Worm (Caenorhabditis elegans) whole organism, young adult: ENCODE data around the gene elpc-4.
A peak's percentile ranks its signal among the peaks of the same experiment; 100 is the strongest.
"Not testable (repeated sequence)": the region's sequence is repeated elsewhere in the genome, so short reads cannot be mapped to it uniquely, and the experiment has no call there.

Experiments
- B0035.1 ChIP-seq: sonication (generic microtip); optimal IDR thresholded peaks from 2 replicates; lab custom pipeline; 2016; ENCODE audit warnings: missing genetic modification characterization, mild to moderate bottlenecking, missing compliant biosample characterization, missing genotype, missing genetic modification reagents
- F33H1.4 ChIP-seq: fragments of 200-800 bp; sonication (Bioruptor generic); IDR thresholded peaks from 2 replicates; pipeline ENCODE4 v1.3.6; 2022; ENCODE audit warnings: missing genetic modification reagents, missing genetic modification characterization, missing compliant biosample characterization
- F37B4.10 ChIP-seq: fragments of 200-800 bp; sonication (Bioruptor generic); IDR thresholded peaks from 2 replicates; pipeline ENCODE4 v1.3.6; 2022; ENCODE audit warnings: missing genetic modification characterization, missing compliant biosample characterization
- K11D2.4 ChIP-seq: fragments of 200-800 bp; sonication (Bioruptor generic); IDR thresholded peaks from 2 replicates; pipeline ENCODE4 v1.3.6; 2022; ENCODE audit warnings: missing genetic modification reagents, missing genetic modification characterization, missing compliant biosample characterization
- K12H6.12 ChIP-seq: fragments of 200-800 bp; sonication (Bioruptor generic); optimal IDR thresholded peaks from 2 replicates; lab custom pipeline; 2018; ENCODE audit warnings: mild to moderate bottlenecking, missing genetic modification characterization, missing compliant biosample characterization
- Y95B8A.8 ChIP-seq: fragments of 200-800 bp; sonication (Bioruptor generic); IDR thresholded peaks from 2 replicates; pipeline ENCODE4 v1.3.6; 2022; ENCODE audit warnings: missing genetic modification reagents, missing genetic modification characterization, missing compliant biosample characterization
- ZK185.1 ChIP-seq: sonication (generic microtip); optimal IDR thresholded peaks from 2 replicates; lab custom pipeline; 2016; ENCODE audit warnings: mild to moderate bottlenecking, missing genetic modification characterization, missing compliant biosample characterization; ENCODE audit not compliant: poor library complexity, severe bottlenecking
- aptf-2 ChIP-seq: fragments of 200-800 bp; sonication (Bioruptor generic); conservative IDR thresholded peaks from 2 replicates; pipeline ENCODE4 v1.3.6; 2022; ENCODE audit warnings: missing genetic modification reagents, missing genetic modification characterization, missing compliant biosample characterization
- athp-1 ChIP-seq: sonication (generic microtip); optimal IDR thresholded peaks from 2 replicates; lab custom pipeline; 2017; ENCODE audit warnings: mild to moderate bottlenecking, missing genetic modification characterization, missing compliant biosample characterization
- attf-3 ChIP-seq: fragments of 200-800 bp; sonication (Bioruptor generic); conservative IDR thresholded peaks from 2 replicates; pipeline ENCODE4 v1.3.6; 2022; ENCODE audit warnings: missing genetic modification reagents, missing genetic modification characterization, missing compliant biosample characterization
- attf-6 ChIP-seq: fragments of 200-800 bp; sonication (Bioruptor generic); IDR thresholded peaks from 2 replicates; pipeline ENCODE4 v1.3.6; 2022; ENCODE audit warnings: missing genetic modification reagents, missing genetic modification characterization, missing compliant biosample characterization
- bed-2 ChIP-seq: fragments of 200-800 bp; sonication (Bioruptor generic); IDR thresholded peaks from 2 replicates; pipeline ENCODE4 v1.3.6; 2022; ENCODE audit warnings: missing genetic modification reagents, missing genetic modification characterization, missing compliant biosample characterization
- ccch-3 ChIP-seq: fragments of 200-800 bp; sonication (Bioruptor generic); optimal IDR thresholded peaks from 2 replicates; lab custom pipeline; 2018; ENCODE audit warnings: mild to moderate bottlenecking, missing genetic modification characterization, missing compliant biosample characterization
- cebp-1 ChIP-seq, 2 experiments: fragments of 200-800 bp in 1 of 2; sonication (Bioruptor generic) in 1 of 2; sonication (generic microtip) in 1 of 2; IDR thresholded peaks in 1 of 2; optimal IDR thresholded peaks in 1 of 2; 2 replicates each; pipeline versions ENCODE4 v1.3.6 to Lab custom; 2017 to 2022; ENCODE audit warnings: missing compliant biosample characterization in 2 of 2, missing genetic modification characterization in 2 of 2, mild to moderate bottlenecking in 1 of 2, missing genetic modification reagents in 1 of 2, moderate library complexity in 1 of 2
- ceh-27 ChIP-seq: fragments of 200-800 bp; sonication (Bioruptor generic); optimal IDR thresholded peaks from 2 replicates; lab custom pipeline; 2018; ENCODE audit warnings: mild to moderate bottlenecking, missing genetic modification characterization, moderate library complexity, missing compliant biosample characterization
- chd-7 ChIP-seq: sonication (generic microtip); optimal IDR thresholded peaks from 2 replicates; lab custom pipeline; 2016; ENCODE audit warnings: mild to moderate bottlenecking, missing genetic modification characterization, moderate library complexity, missing compliant biosample characterization
- dox-1 ChIP-seq: fragments of 200-800 bp; sonication (Bioruptor generic); IDR thresholded peaks from 2 replicates; pipeline ENCODE4 v1.3.6; 2022; ENCODE audit warnings: missing genetic modification reagents, missing genetic modification characterization, missing compliant biosample characterization
- egrh-3 ChIP-seq: fragments of 200-800 bp; sonication (Bioruptor generic); IDR thresholded peaks from 2 replicates; pipeline ENCODE4 v1.3.6; 2022; ENCODE audit warnings: missing genetic modification reagents, missing genetic modification characterization, missing compliant biosample characterization
- ekl-4 ChIP-seq: fragments of 200-800 bp; sonication (Bioruptor generic); IDR thresholded peaks from 2 replicates; pipeline ENCODE4 v1.3.6; 2022; ENCODE audit warnings: missing genetic modification reagents, missing genetic modification characterization, missing compliant biosample characterization
- hmg-1.2 ChIP-seq: fragments of 200-800 bp; sonication (Bioruptor generic); IDR thresholded peaks from 2 replicates; pipeline ENCODE4 v1.3.6; 2022; ENCODE audit warnings: missing genetic modification reagents, missing genetic modification characterization, missing compliant biosample characterization
- hrde-1 ChIP-seq: sonication (generic microtip); optimal IDR thresholded peaks from 2 replicates; lab custom pipeline; 2016; ENCODE audit warnings: missing genetic modification characterization, mild to moderate bottlenecking, missing compliant biosample characterization, moderate library complexity, missing genotype, missing genetic modification reagents, borderline replicate concordance
- hsf-1 ChIP-seq: fragments of 200-800 bp; sonication (Bioruptor generic); IDR thresholded peaks from 2 replicates; pipeline ENCODE4 v1.3.6; 2022; ENCODE audit warnings: missing genetic modification reagents, missing genetic modification characterization, missing compliant biosample characterization
- let-526 ChIP-seq: fragments of 200-800 bp; sonication (Bioruptor generic); IDR thresholded peaks from 2 replicates; pipeline ENCODE4 v1.3.6; 2022; ENCODE audit warnings: missing genetic modification reagents, missing genetic modification characterization, missing compliant biosample characterization
- let-607 ChIP-seq, 2 experiments: fragments of 200-800 bp in 1 of 2; sonication (Bioruptor generic) in 1 of 2; sonication (generic microtip) in 1 of 2; optimal IDR thresholded peaks; 2 replicates each; lab custom pipeline; 2016 to 2018; ENCODE audit warnings: mild to moderate bottlenecking in 2 of 2, missing compliant biosample characterization in 2 of 2, missing genetic modification characterization in 2 of 2, moderate library complexity in 2 of 2, missing genotype in 1 of 2
- lin-26 ChIP-seq: fragments of 200-800 bp; sonication (Bioruptor generic); IDR thresholded peaks from 2 replicates; pipeline ENCODE4 v1.3.6; 2022; ENCODE audit warnings: missing genetic modification reagents, missing genetic modification characterization, missing compliant biosample characterization
- lin-35 ChIP-seq, 3 experiments: fragments of 150-350 bp in 2 of 3; sonication (generic microtip) in 1 of 3; optimal IDR thresholded peaks; 2 replicates each; lab custom pipeline; 2014 to 2018; ENCODE audit warnings: missing biosample characterization in 3 of 3, missing genetic modification characterization in 3 of 3, missing genetic modification reagents in 3 of 3
- lir-1 ChIP-seq: fragments of 200-800 bp; sonication (Bioruptor generic); conservative IDR thresholded peaks from 2 replicates; pipeline ENCODE4 v1.3.6; 2022; ENCODE audit warnings: missing genetic modification reagents, missing genetic modification characterization, missing compliant biosample characterization
- lsl-1 ChIP-seq: fragments of 200-800 bp; sonication (Bioruptor generic); optimal IDR thresholded peaks from 2 replicates; lab custom pipeline; 2018; ENCODE audit warnings: mild to moderate bottlenecking, missing genetic modification characterization, moderate library complexity, missing compliant biosample characterization
- madf-8 ChIP-seq: fragments of 200-800 bp; sonication (Bioruptor generic); conservative IDR thresholded peaks from 2 replicates; pipeline ENCODE4 v1.3.6; 2022; ENCODE audit warnings: missing genetic modification reagents, missing genetic modification characterization, missing compliant biosample characterization
- mcd-1 ChIP-seq: fragments of 200-800 bp; sonication (Bioruptor generic); IDR thresholded peaks from 2 replicates; pipeline ENCODE4 v1.3.6; 2022; ENCODE audit warnings: missing genetic modification reagents, missing genetic modification characterization, missing compliant biosample characterization
- rcor-1 ChIP-seq: fragments of 200-800 bp; sonication (Bioruptor generic); IDR thresholded peaks from 2 replicates; pipeline ENCODE4 v1.3.6; 2022; ENCODE audit warnings: missing genetic modification reagents, missing genetic modification characterization, missing compliant biosample characterization
- sdz-38 ChIP-seq: sonication (generic microtip); optimal IDR thresholded peaks from 2 replicates; lab custom pipeline; 2016; ENCODE audit warnings: missing genotype, missing genetic modification characterization, missing compliant biosample characterization
- snpc-3.4 ChIP-seq: sonication (generic microtip); optimal IDR thresholded peaks from 2 replicates; lab custom pipeline; 2017; ENCODE audit warnings: missing genetic modification characterization, mild to moderate bottlenecking, missing compliant biosample characterization, antibody characterized with exemption, moderate library complexity, missing genotype, missing genetic modification reagents
- snpc-4 ChIP-seq, 5 experiments: fragments of 150-350 bp in 1 of 5; sonication (generic microtip) in 4 of 5; optimal IDR thresholded peaks; 2 replicates each; lab custom pipeline; 2014 to 2018; ENCODE audit warnings: missing genetic modification characterization in 5 of 5, missing biosample characterization in 3 of 5, antibody characterized with exemption in 2 of 5, mild to moderate bottlenecking in 2 of 5, missing compliant biosample characterization in 2 of 5, missing genotype in 2 of 5, moderate library complexity in 2 of 5, missing genetic modification reagents in 1 of 5
- tbp1 ChIP-seq: fragments of 200-800 bp; sonication (Bioruptor generic); optimal IDR thresholded peaks from 2 replicates; lab custom pipeline; 2018; ENCODE audit warnings: mild to moderate bottlenecking, missing genetic modification characterization, missing compliant biosample characterization
- unc-130 ChIP-seq: sonication (generic microtip); optimal IDR thresholded peaks from 2 replicates; lab custom pipeline; 2016; ENCODE audit warnings: missing genetic modification reagents, missing genetic modification characterization, missing compliant biosample characterization
- ztf-18 ChIP-seq: sonication (generic microtip); optimal IDR thresholded peaks from 2 replicates; lab custom pipeline; 2016; ENCODE audit warnings: missing genotype, mild to moderate bottlenecking, missing genetic modification characterization, missing compliant biosample characterization
- ztf-22 ChIP-seq: fragments of 200-800 bp; sonication (Bioruptor generic); optimal IDR thresholded peaks from 2 replicates; lab custom pipeline; 2018; ENCODE audit warnings: mild to moderate bottlenecking, missing genetic modification characterization, moderate library complexity, missing compliant biosample characterization
- ztf-25 ChIP-seq: fragments of 200-800 bp; sonication (Bioruptor generic); IDR thresholded peaks from 2 replicates; pipeline ENCODE4 v1.3.6; 2022; ENCODE audit warnings: missing genetic modification reagents, missing genetic modification characterization, missing compliant biosample characterization
- ztf-26 ChIP-seq: sonication (generic microtip); optimal IDR thresholded peaks from 2 replicates; lab custom pipeline; 2017; ENCODE audit warnings: missing genetic modification characterization, missing compliant biosample characterization
- ztf-28 ChIP-seq: fragments of 200-800 bp; sonication (Bioruptor generic); IDR thresholded peaks from 2 replicates; pipeline ENCODE4 v1.3.6; 2022; ENCODE audit warnings: missing genetic modification reagents, missing genetic modification characterization, missing compliant biosample characterization

The elpc-4 gene

ce11 chrIV:8012330-8012729, 4.5 kb upstream of the elpc-4 start, which contains the start of gene Y42H9B.3:
Y42H9B.3 (minus strand) TSS chrIV:8012430.
- TF ChIP-seq ztf-26 (tag; lab: Kevin White, UChicago) = no peak
- TF ChIP-seq lin-35 (GFP tag; optimal IDR thresholded peaks at IDR 0.05; lab: Kevin White, UChicago) = no peak
- no peak for TF ChIP-seq ZK185.1
- no peak for TF ChIP-seq sdz-38

- TF ChIP-seq ztf-22 (GFP tag; lab: Kevin White, UChicago) (no peak), F37B4.10 (no peak), cebp-1 (GFP tag; IDR thresholded peaks at IDR 0.05; lab: Robert Waterston, UW) (no peak), cebp-1 (tag; optimal IDR thresholded peaks at IDR 0.05; lab: Kevin White, UChicago) (no peak)
Measured at ce11 chrIV:8013849-8014248, 2.9 kb upstream of the elpc-4 start, which contains the start of gene C26B2.8. C26B2.8 (plus strand) TSS chrIV:8014149.

ce11 chrIV:8015726-8016312, 975 bp upstream of the elpc-4 start, which contains the start of gene C26B2.7:
C26B2.7 (plus strand) TSS chrIV:8016274.
- peak; percentile 63 for TF ChIP-seq madf-8 (GFP tag; lab: Robert Waterston, UW)
- peak; percentile 59 for TF ChIP-seq ccch-3 (GFP tag; lab: Kevin White, UChicago)
- TF ChIP-seq hsf-1 (GFP tag; lab: Robert Waterston, UW) = peak; percentile 77
- peak; percentile 99 for TF ChIP-seq attf-3 (GFP tag; lab: Robert Waterston, UW)
- TF ChIP-seq let-607 (tag; optimal IDR thresholded peaks at IDR 0.05; lab: Kevin White, UChicago) = peak in 1 of 2 experiments; percentile 48
- TF ChIP-seq ceh-27 (GFP tag; lab: Kevin White, UChicago) = peak; percentile 72
- TF ChIP-seq lin-35 (GFP tag; optimal IDR thresholded peaks at IDR 0.05; lab: Kevin White, UChicago) = peak in 1 of 3 experiments; percentile 53
- peak; percentile 55; the same call in 1 of the 2 replicates for TF ChIP-seq hmg-1.2 (GFP tag; lab: Robert Waterston, UW)
- TF ChIP-seq attf-6 (GFP tag; lab: Robert Waterston, UW) = 0 out of 2 replicates have a peak, but pooled peaks have one; percentile 14
- peak; percentile 86 for TF ChIP-seq dox-1 (GFP tag; lab: Robert Waterston, UW)
- TF ChIP-seq unc-130 (GFP tag; lab: Kevin White, UChicago) = peak; percentile 61
- TF ChIP-seq bed-2 (GFP tag; lab: Robert Waterston, UW) = peak; percentile 89; the same call in 1 of the 2 replicates
- peak; percentile 9 for TF ChIP-seq hrde-1 (tag; lab: Kevin White, UChicago)
- TF ChIP-seq ekl-4 (GFP tag; lab: Robert Waterston, UW) = peak; percentile 57
- peak; percentile 91 for TF ChIP-seq rcor-1
- peak; percentile 87 for TF ChIP-seq aptf-2 (GFP tag; lab: Robert Waterston, UW)
- TF ChIP-seq athp-1 (tag; lab: Kevin White, UChicago) = peak; percentile 58
- peak; percentile 37 for TF ChIP-seq chd-7 (tag; lab: Kevin White, UChicago)
- peak; percentile 60 for TF ChIP-seq F33H1.4 (GFP tag; lab: Robert Waterston, UW)
- TF ChIP-seq B0035.1 (tag; lab: Kevin White, UChicago) = peak; percentile 3
- peak; percentile 60 for TF ChIP-seq K12H6.12 (tag; lab: Kevin White, UChicago)
- TF ChIP-seq lsl-1 (GFP tag; lab: Kevin White, UChicago) = peak; percentile 59
- peak; percentile 77 for TF ChIP-seq lir-1 (GFP tag; lab: Robert Waterston, UW)
- peak; percentile 31 for TF ChIP-seq tbp1 (GFP tag; lab: Kevin White, UChicago)
- TF ChIP-seq ztf-28 (GFP tag; lab: Robert Waterston, UW) = peak; percentile 97
- TF ChIP-seq snpc-4 (GFP tag; optimal IDR thresholded peaks at IDR 0.05; lab: Kevin White, UChicago) = not testable (repeated sequence)
- TF ChIP-seq snpc-4 (tag; optimal IDR thresholded peaks at IDR 0.05; lab: Kevin White, UChicago) = peak in 3 of 4 experiments; percentile 11 to 59 (median 16)
- TF ChIP-seq mcd-1 (GFP tag; lab: Robert Waterston, UW) = peak; percentile 69
- peak; percentile 93 for TF ChIP-seq ztf-25
- TF ChIP-seq let-526 (GFP tag; lab: Robert Waterston, UW) = peak; percentile 88
- TF ChIP-seq Y95B8A.8 (GFP tag; lab: Robert Waterston, UW) = peak; percentile 85
- peak; percentile 67 for TF ChIP-seq cebp-1 (GFP tag; IDR thresholded peaks at IDR 0.05; lab: Robert Waterston, UW)
- TF ChIP-seq cebp-1 (tag; optimal IDR thresholded peaks at IDR 0.05; lab: Kevin White, UChicago) = peak; percentile 69
- TF ChIP-seq snpc-3.4 (tag; lab: Kevin White, UChicago) = peak; percentile 29
- peak; percentile 69 for TF ChIP-seq K11D2.4
- TF ChIP-seq ztf-18 = peak; percentile 75
- peak; percentile 81 for TF ChIP-seq egrh-3 (GFP tag; lab: Robert Waterston, UW)
- peak; percentile 63 for TF ChIP-seq lin-26 (GFP tag; lab: Robert Waterston, UW)
